Worm (Caenorhabditis elegans): ENCODE measurements around the gene srj-54.

srj-54 gene

DNA sequence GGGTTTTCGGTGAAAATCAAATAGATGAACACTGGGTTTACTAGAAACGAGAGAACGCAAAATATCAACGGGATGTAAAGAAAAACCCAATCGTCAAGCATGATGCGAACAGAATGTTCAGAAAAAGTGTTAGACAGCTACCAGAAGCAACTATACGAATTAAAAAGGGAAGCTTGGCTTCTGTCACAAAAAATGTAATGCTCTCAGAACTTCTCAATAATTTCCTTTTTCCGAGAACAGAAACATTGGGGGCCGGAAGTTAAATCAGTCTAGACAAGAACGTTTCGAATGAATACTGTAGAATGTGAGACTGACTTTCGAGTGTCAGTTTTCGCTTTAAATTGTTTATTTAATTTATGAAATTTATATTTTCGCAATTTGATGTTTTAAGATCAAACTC lies at the start of gene srj-54:
Gene srj-54 (minus strand): TSS at position 101 of the 400 bp plus-strand sequence.
- no peak for TF ChIP-seq unc-62 (GFP tag; optimal IDR thresholded peaks at IDR 0.05)

DNA sequence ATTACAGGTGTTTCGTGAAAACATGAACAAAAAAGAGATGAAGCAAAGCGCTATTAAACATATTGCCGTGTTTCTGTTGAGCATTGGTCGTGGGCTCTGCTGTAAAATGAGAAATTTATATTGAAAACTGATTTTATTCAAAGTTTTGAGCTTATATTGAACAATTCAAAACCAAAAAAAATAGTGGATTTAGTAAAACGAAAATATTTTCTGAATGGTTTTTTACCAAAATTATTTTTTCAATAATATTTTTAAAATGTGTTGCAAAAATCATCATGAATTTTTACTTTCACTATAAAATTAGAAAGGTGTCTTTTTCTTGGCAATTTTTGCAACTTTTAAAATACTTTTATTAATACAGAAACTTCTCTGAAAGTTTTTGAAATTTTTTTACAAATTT lies 43.6 kb upstream of the srj-54 start, which contains the start of gene C31B8.7:
Gene C31B8.7 (minus strand): TSS at position 101 of the 400 bp plus-strand sequence.
- TF ChIP-seq unc-62 (GFP tag; optimal IDR thresholded peaks at IDR 0.05): no peak

DNA sequence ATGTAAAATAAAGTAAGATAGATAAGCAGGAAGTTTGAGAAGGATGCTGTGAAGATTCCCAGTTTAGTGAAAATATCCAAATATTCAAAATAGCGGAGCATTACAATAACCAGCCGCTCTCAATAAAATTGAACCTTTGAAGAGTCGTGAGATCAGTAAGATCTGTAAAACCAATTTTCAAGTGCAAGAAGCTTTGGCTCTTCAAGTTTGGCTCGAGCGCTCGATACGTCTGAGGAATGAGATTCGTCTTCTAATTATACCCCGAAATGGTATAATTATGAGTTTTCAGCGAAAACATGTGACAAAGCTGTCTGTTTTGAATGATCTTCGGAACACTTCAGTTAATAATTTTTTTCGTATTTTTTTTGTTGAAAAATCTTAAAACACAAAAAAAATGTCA lies 40.2 kb upstream of the srj-54 start, which contains the start of gene str-46:
Gene str-46 (minus strand): TSS at position 101 of the 400 bp plus-strand sequence.
- no peak for TF ChIP-seq unc-62 (GFP tag; optimal IDR thresholded peaks at IDR 0.05)

DNA sequence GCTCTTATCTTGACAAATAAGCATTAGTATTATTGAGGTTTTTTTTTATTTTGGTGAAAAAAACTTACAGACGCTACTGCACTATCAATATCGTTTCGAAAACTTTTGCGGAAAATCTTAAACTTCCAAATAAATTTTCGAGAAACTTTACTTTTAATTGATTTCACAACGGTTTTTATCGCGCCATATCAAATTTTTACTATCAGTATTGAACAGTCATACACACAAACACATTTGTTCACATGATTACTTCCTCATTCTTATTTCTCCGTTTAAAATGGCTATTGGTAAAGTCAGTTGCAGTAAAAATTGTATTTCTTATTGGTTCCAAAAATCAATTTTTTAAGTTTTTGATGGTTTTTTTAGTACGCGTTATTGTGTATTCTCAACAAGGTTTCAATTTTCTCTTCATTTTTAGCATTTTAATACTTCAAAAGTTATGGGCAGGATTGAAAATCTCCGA lies 36.6 kb upstream of the srj-54 start, which contains the start of gene pals-32:
Gene pals-32 (plus strand): TSS at position 413 of the 463 bp plus-strand sequence.
- no peak for TF ChIP-seq unc-62 (GFP tag; optimal IDR thresholded peaks at IDR 0.05)

DNA sequence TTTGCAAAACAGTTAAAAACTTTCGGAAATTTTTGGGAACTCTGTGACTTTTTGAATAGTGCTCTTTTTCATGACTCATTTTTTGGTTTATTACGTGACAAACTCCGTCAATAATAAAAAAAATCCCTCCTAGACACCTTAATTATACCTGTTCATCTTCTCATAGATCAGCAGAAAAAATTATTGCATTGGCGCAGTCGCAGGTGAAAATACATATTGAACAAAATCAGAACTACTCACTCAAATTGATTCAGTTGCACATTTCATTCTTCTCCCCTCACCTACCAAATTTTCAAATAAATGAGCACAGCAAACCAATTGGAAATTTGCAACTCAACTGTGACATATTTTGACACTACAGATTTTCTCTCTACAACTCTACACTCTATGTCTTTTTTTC lies 33.3 kb upstream of the srj-54 start, which contains the start of gene srh-127:
Gene srh-127 (plus strand): TSS at position 301 of the 400 bp plus-strand sequence.
- no peak for TF ChIP-seq unc-62 (GFP tag; optimal IDR thresholded peaks at IDR 0.05)

DNA sequence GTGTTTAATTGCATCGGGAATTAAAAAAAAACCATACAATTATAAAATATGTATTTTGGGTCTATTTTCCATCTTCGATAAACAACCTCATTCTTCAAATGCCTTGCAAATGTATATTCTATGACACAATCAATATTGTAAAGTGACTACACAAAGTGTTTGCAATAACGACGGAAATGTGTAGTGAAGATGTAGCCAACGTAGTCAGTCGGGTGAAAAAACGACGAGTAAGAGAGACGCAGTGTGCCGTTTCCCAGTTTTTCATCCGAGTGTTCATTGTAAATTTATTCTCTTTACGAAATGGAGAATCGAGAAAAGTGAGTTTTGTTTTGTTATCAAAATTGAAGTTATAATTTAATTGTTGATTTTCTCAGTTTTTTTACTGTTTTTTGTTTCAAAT lies 32.3 kb upstream of the srj-54 start, which contains the start of gene F37B4.15:
Gene F37B4.15 (plus strand): TSS at position 301 of the 400 bp plus-strand sequence.
- no peak for TF ChIP-seq unc-62 (GFP tag; optimal IDR thresholded peaks at IDR 0.05)

DNA sequence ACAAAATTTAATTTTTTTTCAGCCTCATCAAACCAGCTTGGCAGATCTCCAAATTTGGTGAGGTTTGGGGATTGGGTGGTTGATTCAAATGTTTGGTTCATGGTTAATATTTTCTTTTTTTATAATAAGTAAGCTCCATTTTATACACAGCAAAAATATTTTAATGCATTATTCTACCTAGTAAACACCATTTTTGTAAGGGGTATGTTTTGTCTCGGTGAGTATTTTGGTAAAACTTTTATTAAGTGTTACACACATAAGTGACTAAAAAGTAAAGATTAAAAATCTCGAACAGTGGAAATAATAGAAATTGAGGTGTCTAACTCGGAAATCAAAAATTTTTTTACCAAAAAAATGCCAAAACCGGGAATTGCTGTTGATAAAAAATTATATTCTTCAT lies 29.0 kb upstream of the srj-54 start, which contains the start of gene srw-4:
Gene srw-4 (minus strand): TSS at position 101 of the 400 bp plus-strand sequence.
- no peak for TF ChIP-seq unc-62 (GFP tag; optimal IDR thresholded peaks at IDR 0.05)

DNA sequence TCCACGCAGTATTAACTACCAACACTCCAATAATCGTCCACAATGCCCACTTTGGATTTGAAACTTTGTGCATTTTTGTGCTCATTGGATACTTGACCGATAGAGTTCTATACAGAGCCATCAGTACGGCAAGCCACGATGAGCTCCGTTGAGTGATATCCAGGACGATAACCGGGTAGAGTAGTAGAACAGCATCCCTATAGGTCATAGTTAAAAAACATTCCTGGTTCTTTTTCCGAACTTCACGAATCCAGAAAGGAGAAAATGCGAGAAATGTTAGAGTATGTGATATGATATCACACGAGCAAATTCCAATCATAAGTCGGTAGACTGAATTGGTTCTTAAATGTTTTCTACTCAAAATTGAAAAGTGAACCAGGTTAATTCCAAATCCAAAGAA lies 28.6 kb upstream of the srj-54 start:
- TF ChIP-seq unc-62 (GFP tag; optimal IDR thresholded peaks at IDR 0.05): no peak

DNA sequence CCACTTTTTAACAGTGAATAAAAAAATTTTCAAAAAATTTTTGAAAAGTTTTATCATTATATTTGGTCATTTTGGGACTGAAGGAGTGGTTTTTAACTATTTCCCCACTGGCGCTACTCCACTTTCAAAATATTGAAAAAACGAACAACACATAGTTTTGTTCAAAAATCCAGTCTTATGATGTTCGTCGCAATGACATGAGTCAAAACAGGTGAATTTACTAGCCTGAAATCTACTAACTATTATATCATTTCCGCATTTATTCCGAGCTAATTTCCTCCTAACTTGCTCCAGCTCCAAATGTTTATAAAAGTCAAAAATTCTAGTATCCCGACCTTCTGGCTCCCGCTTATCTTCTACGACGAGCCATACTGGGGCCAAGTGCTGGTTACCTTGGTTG lies 24.8 kb upstream of the srj-54 start, which contains the start of gene sre-24:
Gene sre-24 (plus strand): TSS at position 301 of the 400 bp plus-strand sequence.
- TF ChIP-seq unc-62 (GFP tag; optimal IDR thresholded peaks at IDR 0.05): no peak

DNA sequence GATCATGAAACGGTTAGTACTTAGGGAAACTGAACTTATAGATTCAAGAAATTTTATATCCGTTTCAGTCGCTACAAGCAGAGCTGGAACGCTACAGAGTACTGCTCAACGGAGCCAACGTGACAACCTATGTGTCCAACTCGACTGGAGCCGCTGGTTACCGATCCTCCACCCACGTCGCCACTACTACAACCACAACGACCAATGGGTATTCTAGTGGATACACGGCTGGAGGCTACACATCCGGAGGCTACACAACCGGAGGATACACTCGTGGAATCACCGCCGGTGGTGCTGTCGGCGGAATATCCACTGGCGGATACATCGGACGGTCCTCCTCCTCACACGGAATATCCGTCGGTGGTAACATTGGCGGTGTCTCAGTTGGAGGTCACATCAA lies 23.5 kb upstream of the srj-54 start:
- TF ChIP-seq unc-62 (GFP tag; optimal IDR thresholded peaks at IDR 0.05): no peak

DNA sequence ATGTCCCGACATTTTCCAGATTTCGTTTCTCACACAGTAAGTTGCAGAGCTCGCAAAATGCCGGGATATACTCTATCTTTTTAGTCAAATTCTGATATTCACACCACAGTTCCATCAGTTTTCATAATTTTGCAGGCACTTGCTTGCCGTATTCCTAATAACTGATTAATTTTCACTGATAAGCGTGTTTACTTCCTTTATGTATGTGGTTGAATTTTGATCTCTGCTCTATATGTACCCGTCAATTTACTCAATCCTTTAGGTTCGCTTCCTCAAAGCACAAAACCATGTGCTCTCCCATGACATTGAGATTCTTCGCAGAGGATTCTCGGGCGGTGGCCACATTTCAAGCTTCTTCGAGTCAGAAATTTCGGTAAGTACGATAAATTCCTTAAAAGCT lies 21.9 kb upstream of the srj-54 start:
- no peak for TF ChIP-seq unc-62 (GFP tag; optimal IDR thresholded peaks at IDR 0.05)

DNA sequence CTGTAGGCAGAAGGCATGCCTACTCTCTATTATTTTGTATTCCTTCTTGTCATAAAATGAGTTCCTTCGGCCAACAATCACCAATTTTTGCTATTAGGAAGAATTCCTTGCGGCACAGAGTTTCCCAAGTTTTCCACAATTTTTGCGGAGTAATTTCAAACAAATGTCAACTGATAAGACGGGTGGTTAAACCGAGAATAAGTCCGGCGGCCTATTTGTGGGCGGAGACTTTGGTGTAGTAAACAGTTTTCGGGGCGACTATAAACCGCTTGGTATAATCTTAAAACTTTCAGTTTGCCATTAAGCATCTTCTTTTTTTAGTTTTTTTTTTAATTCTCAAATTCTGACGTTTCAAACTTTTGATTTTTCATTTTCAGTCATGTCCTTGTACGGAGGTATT lies 21.4 kb upstream of the srj-54 start, which contains the start of gene ifc-1:
Gene ifc-1 (plus strand): TSS at position 378 of the 400 bp plus-strand sequence.
- no peak for TF ChIP-seq unc-62 (GFP tag; optimal IDR thresholded peaks at IDR 0.05)

DNA sequence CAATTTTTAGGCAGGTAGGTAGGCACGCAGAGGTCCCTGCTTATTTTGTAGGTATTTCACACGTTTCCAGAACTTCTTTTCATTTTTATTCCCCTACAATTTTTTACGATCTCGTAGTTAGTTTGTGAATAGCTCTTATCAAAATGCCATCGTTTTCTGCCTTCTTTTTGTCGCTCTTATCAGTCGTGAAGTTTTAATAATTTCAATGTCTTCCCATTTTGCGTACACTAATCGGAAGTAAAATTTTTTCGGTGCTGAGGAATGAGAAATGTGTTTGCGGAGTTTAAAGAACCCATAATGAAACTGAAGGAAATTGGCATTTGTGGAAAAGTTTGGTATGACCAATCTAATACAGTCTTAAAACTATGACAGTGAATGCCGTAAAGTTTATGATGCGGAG lies 20.7 kb upstream of the srj-54 start:
- no peak for TF ChIP-seq unc-62 (GFP tag; optimal IDR thresholded peaks at IDR 0.05)

DNA sequence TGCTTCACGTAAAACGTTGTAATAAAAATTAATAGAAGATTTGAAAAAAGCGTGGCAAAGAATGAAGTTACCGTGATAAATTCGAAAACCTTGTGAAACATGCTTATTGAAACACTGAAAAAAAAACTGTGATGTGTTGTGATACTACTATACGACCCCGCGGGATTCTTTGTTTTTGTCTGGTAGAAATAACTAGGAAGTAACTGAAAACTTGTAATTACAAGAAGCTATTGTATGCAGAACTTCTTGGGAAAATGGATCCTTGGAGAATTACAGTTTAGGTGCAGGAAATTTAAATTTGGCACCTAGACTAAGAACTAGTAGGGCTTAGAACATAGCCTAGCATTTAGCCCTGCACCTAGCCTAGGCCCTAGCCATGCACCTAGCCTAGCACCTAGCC lies 20.2 kb upstream of the srj-54 start, which contains the start of gene str-39:
Gene str-39 (minus strand): TSS at position 101 of the 400 bp plus-strand sequence.
- no peak for TF ChIP-seq unc-62 (GFP tag; optimal IDR thresholded peaks at IDR 0.05)

DNA sequence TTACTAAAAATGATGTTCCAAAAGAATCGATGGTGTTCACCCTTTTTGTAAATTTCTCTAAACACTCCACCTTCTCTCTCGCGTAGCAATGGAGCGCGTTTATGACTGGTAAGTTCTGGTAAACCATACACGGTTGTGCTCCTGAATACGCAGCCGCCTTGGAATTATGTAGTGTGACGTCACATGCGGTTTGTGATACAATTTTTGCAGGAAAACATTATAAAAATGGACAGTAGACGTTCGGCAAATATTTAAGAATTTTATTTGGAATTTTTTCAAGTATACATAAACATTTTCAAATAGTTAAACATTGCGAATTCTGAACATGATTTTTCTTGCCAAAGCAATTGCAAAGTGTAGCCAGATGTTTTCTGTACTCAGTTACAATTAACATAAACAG lies 17.9 kb upstream of the srj-54 start, which contains the start of gene F37B4.10:
Gene F37B4.10 (minus strand): TSS at position 101 of the 400 bp plus-strand sequence.
- no peak for TF ChIP-seq unc-62 (GFP tag; optimal IDR thresholded peaks at IDR 0.05)

DNA sequence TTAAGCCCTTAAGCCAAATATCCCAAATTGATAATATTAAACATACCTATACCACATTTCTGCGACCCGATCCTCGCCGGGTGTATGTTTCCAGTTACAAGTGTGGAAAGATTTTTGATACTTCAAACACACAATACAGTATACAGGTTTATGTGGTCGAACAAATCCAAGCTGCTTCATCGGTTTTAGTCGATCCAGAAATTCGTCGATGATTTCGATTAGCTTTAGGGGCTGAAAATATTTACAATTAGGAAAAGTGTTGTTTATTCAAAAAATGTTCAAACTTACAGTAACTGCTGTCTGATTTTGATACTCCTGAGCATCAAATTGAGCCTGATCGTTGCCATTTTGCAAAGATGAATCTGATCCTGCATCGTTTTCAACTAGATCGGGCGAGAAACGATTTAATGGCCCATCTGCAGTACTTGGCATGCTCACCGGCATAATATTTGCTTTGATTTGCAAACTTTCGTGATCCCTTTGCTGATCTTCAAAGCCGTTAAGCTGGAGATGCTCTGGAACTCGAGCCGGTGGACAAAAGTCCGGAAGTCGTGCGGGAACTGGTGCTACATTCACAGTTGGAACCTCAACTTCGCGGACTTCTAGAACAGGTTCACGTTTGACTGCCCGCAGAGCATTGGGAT lies 16.7 kb upstream of the srj-54 start:
- TF ChIP-seq unc-62 (GFP tag; optimal IDR thresholded peaks at IDR 0.05): no peak

DNA sequence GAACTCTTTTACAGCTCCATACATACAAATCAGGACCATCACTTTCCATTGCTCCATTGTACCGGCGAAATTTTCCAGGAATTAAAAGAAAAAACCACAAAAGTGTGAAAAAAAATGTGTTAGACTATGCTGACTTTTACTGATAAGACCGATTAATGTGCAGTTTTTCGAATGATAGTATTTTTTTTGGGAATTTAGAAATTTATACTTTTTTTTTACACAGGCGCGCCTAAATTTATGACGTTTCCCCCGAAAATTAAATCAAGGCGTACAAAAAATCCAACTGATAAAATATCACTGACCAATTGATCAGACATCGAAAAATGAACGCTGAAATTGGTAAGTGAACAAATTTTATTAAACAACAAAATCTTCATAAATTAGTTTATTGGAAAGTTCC lies 15.8 kb upstream of the srj-54 start, which contains the start of gene folt-2:
Gene folt-2 (minus strand): TSS at position 179 of the 400 bp plus-strand sequence.
- TF ChIP-seq unc-62 (GFP tag; optimal IDR thresholded peaks at IDR 0.05): no peak

All from whole organism, dauer.